Worm (Caenorhabditis elegans) whole organism, early embryonic: ENCODE data around the gene Y102A5C.36.

ENCODE experiments used
- B0310.2 ChIP-seq: sonication (generic microtip); optimal IDR thresholded peaks from 2 replicates; lab custom pipeline; 2016; ENCODE audit warnings: mild to moderate bottlenecking, missing genetic modification characterization, missing compliant biosample characterization
- F13C5.2 ChIP-seq: sonication (generic microtip); optimal IDR thresholded peaks from 2 replicates; lab custom pipeline; 2017; ENCODE audit warnings: mild to moderate bottlenecking, missing genetic modification characterization, inconsistent platforms, missing compliant biosample characterization
- aly-1 ChIP-seq: sonication (generic microtip); optimal IDR thresholded peaks from 2 replicates; lab custom pipeline; 2016; ENCODE audit warnings: missing genetic modification characterization, missing compliant biosample characterization
- ama-1 ChIP-seq: fragments of 150-350 bp; optimal IDR thresholded peaks from 2 replicates; lab custom pipeline; 2014
- ceh-13 ChIP-seq: fragments of 200-800 bp; sonication (Bioruptor generic); optimal IDR thresholded peaks from 2 replicates; lab custom pipeline; 2018; ENCODE audit warnings: mild to moderate bottlenecking, missing genetic modification characterization, missing compliant biosample characterization
- ceh-36 ChIP-seq: sonication (generic microtip); optimal IDR thresholded peaks from 2 replicates; lab custom pipeline; 2016; ENCODE audit warnings: missing genetic modification characterization, inconsistent platforms, missing compliant biosample characterization
- ets-7 ChIP-seq: sonication (generic microtip); optimal IDR thresholded peaks from 2 replicates; lab custom pipeline; 2016; ENCODE audit warnings: missing genotype, missing genetic modification characterization, missing compliant biosample characterization
- flt-1 ChIP-seq: fragments of 200-800 bp; sonication (Bioruptor generic); IDR thresholded peaks from 2 replicates; pipeline ENCODE4 v1.3.6; 2022; ENCODE audit warnings: missing genetic modification characterization, missing compliant biosample characterization
- hmbx-1 ChIP-seq: sonication (generic microtip); optimal IDR thresholded peaks from 2 replicates; lab custom pipeline; 2016; ENCODE audit warnings: mild to moderate bottlenecking, missing genetic modification characterization, missing compliant biosample characterization
- hmg-4 ChIP-seq: fragments of 200-800 bp; sonication (Bioruptor generic); optimal IDR thresholded peaks from 2 replicates; lab custom pipeline; 2018; ENCODE audit warnings: mild to moderate bottlenecking, missing genetic modification characterization, missing compliant biosample characterization
- hnd-1 ChIP-seq: sonication (generic microtip); optimal IDR thresholded peaks from 2 replicates; lab custom pipeline; 2016; ENCODE audit warnings: missing genetic modification characterization, missing compliant biosample characterization
- pes-1 ChIP-seq: fragments of 200-800 bp; sonication (Bioruptor generic); IDR thresholded peaks from 2 replicates; pipeline ENCODE4 v1.3.6; 2022; ENCODE audit warnings: missing genetic modification reagents, missing genetic modification characterization, missing compliant biosample characterization
- scrt-1 ChIP-seq: fragments of 200-800 bp; sonication (Bioruptor generic); IDR thresholded peaks from 2 replicates; pipeline ENCODE4 v1.3.6; 2022; ENCODE audit warnings: missing genetic modification characterization, missing compliant biosample characterization
- sea-1 ChIP-seq: fragments of 200-800 bp; sonication (Bioruptor generic); conservative IDR thresholded peaks from 2 replicates; pipeline ENCODE4 v1.3.6; 2022; ENCODE audit warnings: missing genetic modification characterization, missing compliant biosample characterization
- tbx-11 ChIP-seq: fragments of 200-800 bp; sonication (Bioruptor generic); IDR thresholded peaks from 2 replicates; pipeline ENCODE4 v1.3.6; 2022; ENCODE audit warnings: missing genetic modification characterization, missing compliant biosample characterization
- tbx-37 ChIP-seq: fragments of 200-800 bp; sonication (Bioruptor generic); conservative IDR thresholded peaks from 2 replicates; pipeline ENCODE4 v1.3.6; 2022; ENCODE audit warnings: missing genetic modification reagents, missing genetic modification characterization, missing compliant biosample characterization
- tra-4 ChIP-seq: sonication (generic microtip); optimal IDR thresholded peaks from 2 replicates; lab custom pipeline; 2017; ENCODE audit warnings: missing genetic modification characterization, missing compliant biosample characterization

Y102A5C.36 gene

ce11 chrV:16927345-16927744 is at the start of gene Y102A5C.36:
Gene Y102A5C.36 (minus strand): TSS chrV:16927445.
- no peak for TF ChIP-seq ceh-36
- no peak for TF ChIP-seq pes-1 (GFP tag; lab: Robert Waterston, UW)
- TF ChIP-seq ceh-13 (GFP tag; lab: Kevin White, UChicago): no peak
- no peak for TF ChIP-seq sea-1
- TF ChIP-seq B0310.2 (tag; lab: Kevin White, UChicago): no peak
- TF ChIP-seq tbx-37 (GFP tag; lab: Robert Waterston, UW): no peak
- no peak for TF ChIP-seq flt-1 (GFP tag; lab: Robert Waterston, UW)
- no peak for TF ChIP-seq scrt-1 (GFP tag; lab: Robert Waterston, UW)
- TF ChIP-seq hmg-4 (GFP tag; lab: Kevin White, UChicago): no peak
- TF ChIP-seq F13C5.2 (tag; lab: Kevin White, UChicago): no peak
- no peak for TF ChIP-seq tbx-11 (GFP tag; lab: Robert Waterston, UW)
- no peak for TF ChIP-seq ets-7
- no peak for TF ChIP-seq ama-1 (lab: Kevin White, UChicago)
- TF ChIP-seq tra-4 (tag; lab: Kevin White, UChicago): no peak
- no peak for TF ChIP-seq hnd-1 (tag; lab: Kevin White, UChicago)
- TF ChIP-seq aly-1 (tag; lab: Kevin White, UChicago): no peak
- TF ChIP-seq hmbx-1 (tag; lab: Kevin White, UChicago): no peak

- TF ChIP-seq aly-1 (tag; lab: Kevin White, UChicago): no peak
- no peak for TF ChIP-seq pes-1 (GFP tag; lab: Robert Waterston, UW)
- TF ChIP-seq B0310.2 (tag; lab: Kevin White, UChicago): no peak
- no peak for TF ChIP-seq hmbx-1 (tag; lab: Kevin White, UChicago)
- no peak for TF ChIP-seq hnd-1 (tag; lab: Kevin White, UChicago)
- no peak for TF ChIP-seq hmg-4 (GFP tag; lab: Kevin White, UChicago)
- TF ChIP-seq F13C5.2 (tag; lab: Kevin White, UChicago): no peak
- no peak for TF ChIP-seq flt-1 (GFP tag; lab: Robert Waterston, UW)
- no peak for TF ChIP-seq scrt-1 (GFP tag; lab: Robert Waterston, UW)
- no peak for TF ChIP-seq tbx-11 (GFP tag; lab: Robert Waterston, UW)
- no peak for TF ChIP-seq tbx-37 (GFP tag; lab: Robert Waterston, UW)
- TF ChIP-seq ceh-13 (GFP tag; lab: Kevin White, UChicago): no peak
- TF ChIP-seq ceh-36: no peak
These were observed 47.7 kb upstream of the Y102A5C.36 start, which contains the start of gene srx-54 for ce11 chrV:16974919-16975318. Gene srx-54 (plus strand): TSS chrV:16975219.

- TF ChIP-seq scrt-1 (GFP tag; lab: Robert Waterston, UW): no peak
- no peak for TF ChIP-seq F13C5.2 (tag; lab: Kevin White, UChicago)
- TF ChIP-seq ama-1 (lab: Kevin White, UChicago): no peak
- no peak for TF ChIP-seq tra-4 (tag; lab: Kevin White, UChicago)
- no peak for TF ChIP-seq tbx-11 (GFP tag; lab: Robert Waterston, UW)
- TF ChIP-seq ceh-13 (GFP tag; lab: Kevin White, UChicago): no peak
- TF ChIP-seq hmg-4 (GFP tag; lab: Kevin White, UChicago): no peak
- TF ChIP-seq sea-1: no peak
- TF ChIP-seq hmbx-1 (tag; lab: Kevin White, UChicago): no peak
- TF ChIP-seq pes-1 (GFP tag; lab: Robert Waterston, UW): no peak
- TF ChIP-seq ets-7: no peak
- no peak for TF ChIP-seq hnd-1 (tag; lab: Kevin White, UChicago)
These were observed 46.1 kb upstream of the Y102A5C.36 start for ce11 chrV:16973338-16973737.

DNA sequence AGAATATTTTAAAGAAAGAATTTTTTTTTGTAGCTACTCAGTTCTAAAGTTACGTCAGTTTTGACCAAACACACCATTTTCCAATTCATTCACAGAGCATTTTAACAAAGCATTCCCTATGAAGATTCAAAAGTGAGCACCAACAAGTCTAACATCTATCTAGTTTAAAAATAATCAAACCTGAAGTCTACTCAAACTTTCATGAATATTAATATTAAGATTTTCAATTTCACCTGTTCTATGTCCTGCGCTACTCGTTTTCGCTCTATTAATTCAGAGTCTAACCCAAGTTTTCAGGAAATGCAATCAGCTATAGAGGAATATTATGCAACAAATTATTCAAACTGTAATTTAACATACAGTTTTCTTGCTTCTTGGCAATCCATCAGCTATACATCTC is 44.9 kb upstream of the Y102A5C.36 start, which contains the start of gene srh-119:
Gene srh-119, plus strand, starts transcription at position 301 of the 400 bp plus-strand sequence.
- TF ChIP-seq ceh-13 (GFP tag; lab: Kevin White, UChicago) (no peak), F13C5.2 (tag; lab: Kevin White, UChicago) (no peak), tbx-37 (GFP tag; lab: Robert Waterston, UW) (no peak), ama-1 (lab: Kevin White, UChicago) (no peak), hmg-4 (GFP tag; lab: Kevin White, UChicago) (no peak), scrt-1 (GFP tag; lab: Robert Waterston, UW) (no peak), pes-1 (GFP tag; lab: Robert Waterston, UW) (no peak), hmbx-1 (tag; lab: Kevin White, UChicago) (no peak), hnd-1 (tag; lab: Kevin White, UChicago) (no peak), flt-1 (GFP tag; lab: Robert Waterston, UW) (no peak), sea-1 (no peak), aly-1 (tag; lab: Kevin White, UChicago) (no peak), tbx-11 (GFP tag; lab: Robert Waterston, UW) (no peak), ets-7 (no peak), B0310.2 (tag; lab: Kevin White, UChicago) (no peak), ceh-36 (no peak), tra-4 (tag; lab: Kevin White, UChicago) (no peak)

- TF ChIP-seq ceh-13 (GFP tag; lab: Kevin White, UChicago): no peak
- no peak for TF ChIP-seq tra-4 (tag; lab: Kevin White, UChicago)
- no peak for TF ChIP-seq scrt-1 (GFP tag; lab: Robert Waterston, UW)
These were observed 39.4 kb upstream of the Y102A5C.36 start, which contains the start of gene fbxa-90 for ce11 chrV:16966636-16967035. Gene fbxa-90 (plus strand): TSS chrV:16966814.

DNA sequence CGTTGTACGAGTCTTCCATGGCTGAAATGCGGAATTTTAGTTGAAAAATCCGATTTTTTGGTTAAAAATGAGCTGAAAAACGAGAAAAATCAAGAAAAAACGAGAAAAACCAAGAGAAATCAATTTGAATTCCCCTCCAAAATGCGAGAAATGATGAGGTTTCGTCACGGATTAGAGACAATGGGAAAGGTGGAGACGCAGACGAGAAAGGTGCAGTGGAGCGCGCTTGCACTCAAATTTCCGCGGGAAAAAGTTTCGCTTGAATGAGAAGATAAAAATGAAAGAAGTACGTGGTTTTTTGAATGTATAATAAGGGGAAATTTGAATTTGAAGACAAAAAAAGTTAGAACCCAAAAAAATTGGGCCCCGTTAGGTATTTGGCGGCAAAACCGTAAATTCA is 38.4 kb upstream of the Y102A5C.36 start, which contains the start of gene efl-1:
Gene efl-1, minus strand, starts transcription at position 21 of the 400 bp plus-strand sequence.
- TF ChIP-seq sea-1 (no peak), F13C5.2 (tag; lab: Kevin White, UChicago) (peak; percentile 67)

DNA sequence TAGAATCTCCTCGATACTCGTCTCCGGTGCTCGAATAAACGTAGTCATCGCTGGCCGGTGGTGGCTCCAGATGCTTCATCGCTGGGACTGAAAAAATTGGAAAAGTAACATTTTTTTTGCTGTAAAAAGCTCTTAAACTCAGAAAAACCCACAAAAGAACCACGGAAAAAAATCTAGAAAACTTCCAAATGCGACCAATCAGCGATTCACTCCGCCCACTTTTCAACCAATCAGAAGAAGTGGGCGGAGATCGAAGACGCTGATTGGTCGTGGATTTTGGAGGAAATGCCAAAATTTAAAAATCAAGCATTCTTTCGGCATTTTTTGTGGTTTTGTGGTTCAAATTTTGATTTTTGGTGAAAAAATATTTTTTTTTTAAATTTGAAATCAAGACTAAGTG is 31.7 kb upstream of the Y102A5C.36 start:
- TF ChIP-seq ceh-36: no peak
- no peak for TF ChIP-seq hmg-4 (GFP tag; lab: Kevin White, UChicago)
- no peak for TF ChIP-seq ceh-13 (GFP tag; lab: Kevin White, UChicago)
- no peak for TF ChIP-seq flt-1 (GFP tag; lab: Robert Waterston, UW)
- TF ChIP-seq sea-1: no peak
- TF ChIP-seq ets-7: no peak
- no peak for TF ChIP-seq aly-1 (tag; lab: Kevin White, UChicago)
- TF ChIP-seq hmbx-1 (tag; lab: Kevin White, UChicago): no peak
- TF ChIP-seq tra-4 (tag; lab: Kevin White, UChicago): no peak
- no peak for TF ChIP-seq pes-1 (GFP tag; lab: Robert Waterston, UW)
